ENCODE assay signal across 3 fruit fly cellular contexts in the genomic region with DNA sequence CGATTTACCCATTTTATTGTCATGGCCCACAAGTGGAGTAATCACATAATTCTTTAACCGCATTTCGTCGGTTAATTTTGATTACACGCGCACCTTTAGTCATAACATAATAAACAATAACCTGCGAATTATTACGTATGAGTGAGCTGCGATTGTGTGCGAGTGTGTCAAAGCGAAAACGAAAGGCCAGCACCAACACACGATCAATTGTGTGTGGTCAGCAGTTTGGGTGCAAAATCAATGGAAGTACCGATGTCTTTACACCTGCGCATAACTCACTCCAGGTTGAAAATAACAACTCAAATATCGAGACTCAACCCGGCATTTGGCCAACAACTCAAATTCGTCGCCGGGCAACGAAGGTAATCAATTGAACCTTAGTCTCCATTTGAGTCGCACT.
TF ChIP-seq lines count a peak whose summit lies in the region.

No protein-coding gene starts in this region.

- TF ChIP-seq CTCF in whole organism, embryonic (GFP tag; optimal IDR thresholded peaks at IDR 0.05; lab: Kevin White, UChicago): no peak

TF ChIP-seq in whole organism, adult, 20 proteins besides CTCF, POLR2A, EP300 and RAD21:
- TF ChIP-seq CG1620 (GFP tag; optimal IDR thresholded peaks at IDR 0.05; lab: Kevin White, UChicago) (no peak), tj (GFP tag; optimal IDR thresholded peaks at IDR 0.05; lab: Kevin White, UChicago) (peak; percentile 88)

TF ChIP-seq in whole organism, embryonic, 481 proteins besides CTCF, POLR2A, EP300 and RAD21:
- TF ChIP-seq CG9817 (tag; optimal IDR thresholded peaks at IDR 0.05; lab: Kevin White, UChicago) (no peak), chinmo (GFP tag; IDR thresholded peaks at IDR 0.05; lab: Robert Waterston, UW; ENCODE audit: partially characterized antibody) (0 out of 4 replicates have a peak, but pooled peaks have one; percentile 39), Oli (tag; optimal IDR thresholded peaks at IDR 0.05; lab: Kevin White, UChicago) (no peak), BEAF-32 (GFP tag; optimal IDR thresholded peaks at IDR 0.05; lab: Kevin White, UChicago) (no peak), rib (GFP tag; IDR thresholded peaks at IDR 0.05; lab: Robert Waterston, UW) (no peak), z (GFP tag; IDR thresholded peaks at IDR 0.05; lab: Robert Waterston, UW) (peak; percentile 90)

TF ChIP-seq in whole organism, prepupa, 60 proteins besides CTCF, POLR2A, EP300 and RAD21:
- TF ChIP-seq pdm3 (GFP tag; optimal IDR thresholded peaks at IDR 0.05; lab: Kevin White, UChicago): no peak
- TF ChIP-seq Blimp-1 (GFP tag; optimal IDR thresholded peaks at IDR 0.05; lab: Kevin White, UChicago): peak; percentile 51
